Fruit fly (Drosophila melanogaster) whole organism, adult: Measurements from ENCODE around the gene Cdk8.

Source experiments
- CG11617 ChIP-seq: fragments of 200-800 bp; sonication (Bioruptor generic); optimal IDR thresholded peaks from 2 replicates; lab custom pipeline; 2017; ENCODE audit warnings: mild to moderate bottlenecking, missing biosample characterization, missing genetic modification reagents, missing genetic modification characterization
- CG12768 ChIP-seq: fragments of 200-800 bp; sonication (Bioruptor generic); optimal IDR thresholded peaks from 2 replicates; lab custom pipeline; 2017; ENCODE audit warnings: missing biosample characterization, missing genetic modification characterization, mild to moderate bottlenecking, moderate library complexity, missing genetic modification reagents
- CG14711 ChIP-seq: fragments of 200-800 bp; sonication (Bioruptor generic); optimal IDR thresholded peaks from 2 replicates; lab custom pipeline; 2018; ENCODE audit warnings: missing biosample characterization, mild to moderate bottlenecking, missing genetic modification characterization, moderate library complexity
- CG1620 ChIP-seq: fragments of 200-800 bp; sonication (Bioruptor generic); optimal IDR thresholded peaks from 2 replicates; lab custom pipeline; 2016; ENCODE audit warnings: missing biosample characterization, missing genetic modification characterization
- CG33017 ChIP-seq: fragments of 200-800 bp; sonication (Bioruptor generic); optimal IDR thresholded peaks from 2 replicates; lab custom pipeline; 2018; ENCODE audit warnings: missing biosample characterization, mild to moderate bottlenecking, missing genetic modification characterization, moderate library complexity
- CG5204 ChIP-seq: fragments of 200-800 bp; sonication (Bioruptor generic); optimal IDR thresholded peaks from 2 replicates; lab custom pipeline; 2016; ENCODE audit warnings: missing biosample characterization, missing genetic modification characterization
- CG7045 ChIP-seq: fragments of 200-800 bp; sonication (Bioruptor generic); optimal IDR thresholded peaks from 2 replicates; lab custom pipeline; 2017; ENCODE audit warnings: missing biosample characterization, mild to moderate bottlenecking, missing genetic modification characterization
- CG7101 ChIP-seq: fragments of 200-800 bp; sonication (Bioruptor generic); optimal IDR thresholded peaks from 2 replicates; lab custom pipeline; 2018; ENCODE audit warnings: missing biosample characterization, mild to moderate bottlenecking, missing genetic modification characterization, moderate library complexity
- Clk ChIP-seq: fragments of 200-800 bp; sonication (Bioruptor generic); optimal IDR thresholded peaks from 2 replicates; lab custom pipeline; 2017; ENCODE audit warnings: missing biosample characterization, missing genetic modification characterization
- Crg-1 ChIP-seq: fragments of 200-800 bp; sonication (Bioruptor generic); optimal IDR thresholded peaks from 2 replicates; lab custom pipeline; 2016; ENCODE audit warnings: missing biosample characterization, missing genetic modification characterization
- Hr96 ChIP-seq: fragments of 200-800 bp; sonication (Bioruptor generic); optimal IDR thresholded peaks from 2 replicates; lab custom pipeline; 2016; ENCODE audit warnings: missing biosample characterization, missing genetic modification characterization
- Mnt ChIP-seq: fragments of 200-800 bp; sonication (Bioruptor generic); optimal IDR thresholded peaks from 2 replicates; lab custom pipeline; 2016; ENCODE audit warnings: missing biosample characterization, mild to moderate bottlenecking, missing genetic modification characterization
- bab1 ChIP-seq: fragments of 200-800 bp; sonication (Bioruptor generic); optimal IDR thresholded peaks from 3 replicates; lab custom pipeline; 2019; ENCODE audit warnings: missing biosample characterization, mild to moderate bottlenecking, missing genetic modification characterization, moderate library complexity
- cic ChIP-seq: fragments of 200-800 bp; sonication (Bioruptor generic); optimal IDR thresholded peaks from 2 replicates; lab custom pipeline; 2017; ENCODE audit warnings: missing biosample characterization, mild to moderate bottlenecking, missing genetic modification characterization, moderate library complexity
- cnc ChIP-seq, 2 experiments: fragments of >200 bp; optimal IDR thresholded peaks; 2 replicates each; lab custom pipeline; 2017
- kay ChIP-seq: fragments of 200-800 bp; sonication (Bioruptor generic); peaks from one replicate; lab custom pipeline; 2016; ENCODE audit warnings: missing biosample characterization, missing genetic modification characterization, borderline replicate concordance
- ovo ChIP-seq: fragments of 200-800 bp; sonication (Bioruptor generic); optimal IDR thresholded peaks from 2 replicates; lab custom pipeline; 2016; ENCODE audit warnings: missing biosample characterization, missing genetic modification characterization
- pad ChIP-seq: fragments of 200-800 bp; sonication (Bioruptor generic); optimal IDR thresholded peaks from 3 replicates; lab custom pipeline; 2017; ENCODE audit warnings: missing biosample characterization, missing genetic modification characterization, mild to moderate bottlenecking, moderate library complexity, missing genetic modification reagents
- tj ChIP-seq: fragments of 200-800 bp; sonication (Bioruptor generic); optimal IDR thresholded peaks from 3 replicates; lab custom pipeline; 2017; ENCODE audit warnings: missing biosample characterization, mild to moderate bottlenecking, missing genetic modification characterization, moderate library complexity
- toe ChIP-seq: fragments of 200-800 bp; sonication (Bioruptor generic); optimal IDR thresholded peaks from 2 replicates; lab custom pipeline; 2016; ENCODE audit warnings: missing biosample characterization, missing genetic modification characterization

Cdk8 gene

DNA sequence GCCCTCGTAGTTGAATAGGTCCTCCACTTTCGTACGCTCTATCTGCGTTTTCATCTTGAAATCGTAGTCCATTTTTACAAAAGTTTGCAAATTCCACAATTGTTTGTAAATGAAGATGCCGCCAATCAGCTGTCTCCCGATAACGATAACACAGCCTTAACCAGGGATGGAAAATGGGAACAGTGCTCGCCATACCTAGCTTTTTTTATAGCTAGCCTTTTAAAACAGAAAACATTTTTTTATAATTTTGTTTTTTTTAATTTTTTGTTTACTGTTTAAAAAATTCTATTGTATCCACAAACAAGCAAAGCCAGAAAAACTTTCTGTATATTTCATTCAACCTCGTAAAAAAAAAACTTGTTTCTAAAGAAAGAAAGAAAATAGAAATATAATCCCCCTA, at the start of gene Cdk8:
Gene Cdk8 (minus strand): TSS at position 137 of the 400 bp plus-strand sequence.
- no peak for TF ChIP-seq CG12768 (GFP tag; lab: Kevin White, UChicago)
- no peak for TF ChIP-seq Clk (GFP tag; lab: Kevin White, UChicago)
- no peak for TF ChIP-seq cnc (optimal IDR thresholded peaks at IDR 0.05; lab: Kevin White, UChicago)
- no peak for TF ChIP-seq CG1620 (GFP tag; lab: Kevin White, UChicago)
- no peak for TF ChIP-seq CG5204 (GFP tag; lab: Kevin White, UChicago)
- no peak for TF ChIP-seq CG11617
- TF ChIP-seq Crg-1 (GFP tag; lab: Kevin White, UChicago): no peak
- TF ChIP-seq CG33017 (tag; lab: Kevin White, UChicago): peak; percentile 5
- no peak for TF ChIP-seq pad (GFP tag; lab: Kevin White, UChicago)
- TF ChIP-seq bab1: peak; percentile 24
- TF ChIP-seq tj: no peak
- peak; percentile 0 for TF ChIP-seq CG7101 (tag; lab: Kevin White, UChicago)
- no peak for TF ChIP-seq cic
- no peak for TF ChIP-seq CG7045 (GFP tag; lab: Kevin White, UChicago)
- TF ChIP-seq ovo: no peak
- TF ChIP-seq kay (GFP tag; lab: Kevin White, UChicago): peak; percentile 7
- peak; percentile 42 for TF ChIP-seq CG14711 (tag; lab: Kevin White, UChicago)
- TF ChIP-seq Hr96: no peak
- TF ChIP-seq Mnt: peak; percentile 8
- TF ChIP-seq toe (GFP tag; lab: Kevin White, UChicago): no peak

DNA sequence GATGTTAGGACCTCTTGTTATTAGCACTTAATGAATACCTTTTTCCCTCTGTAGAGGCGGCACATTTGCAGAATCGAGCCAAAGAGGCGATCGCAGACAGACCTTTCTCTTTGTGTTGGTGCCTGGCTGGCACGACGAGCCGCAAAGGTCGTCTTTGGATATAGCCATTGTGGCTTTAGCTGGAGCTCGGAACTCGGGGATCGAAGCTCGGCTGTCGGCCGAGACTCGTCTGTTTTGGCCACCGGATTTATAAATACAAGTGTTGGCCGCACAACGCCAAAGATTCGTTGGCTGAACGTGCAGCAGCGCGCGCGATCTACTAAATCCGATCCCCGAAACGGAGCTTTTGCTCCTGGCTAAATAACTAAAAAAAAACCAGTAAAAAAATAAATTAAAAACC, 40.2 kb upstream of the Cdk8 start, which contains the start of gene CG34382:
Gene CG34382 (plus strand): TSS at position 301 of the 400 bp plus-strand sequence.
- TF ChIP-seq ovo: no peak
- no peak for TF ChIP-seq CG7101 (tag; lab: Kevin White, UChicago)
- no peak for TF ChIP-seq toe (GFP tag; lab: Kevin White, UChicago)
- no peak for TF ChIP-seq CG12768 (GFP tag; lab: Kevin White, UChicago)
- no peak for TF ChIP-seq Hr96

DNA sequence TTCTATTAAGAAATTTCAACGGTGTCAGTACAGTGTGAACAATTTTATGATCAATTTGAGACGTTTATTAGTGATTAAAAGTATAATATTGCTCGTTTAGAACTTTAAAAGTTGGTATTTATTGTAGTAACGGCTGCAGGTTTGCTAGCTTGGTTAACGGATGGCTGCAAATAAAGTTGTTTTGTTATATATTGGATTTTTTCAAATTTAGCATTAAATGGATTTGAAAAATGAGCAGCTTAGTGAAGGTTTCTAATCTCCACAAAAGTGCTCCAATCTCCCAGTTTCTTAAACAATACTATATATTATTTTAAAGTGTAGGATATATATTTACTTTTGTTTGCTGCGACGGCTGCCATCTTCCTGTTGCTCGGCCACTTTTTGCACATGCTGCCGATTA, 33.6 kb upstream of the Cdk8 start:
- TF ChIP-seq toe (GFP tag; lab: Kevin White, UChicago) (no peak), CG11617 (no peak), Hr96 (no peak), Mnt (no peak), CG7101 (tag; lab: Kevin White, UChicago) (no peak), CG33017 (tag; lab: Kevin White, UChicago) (no peak), bab1 (no peak), ovo (no peak), CG7045 (GFP tag; lab: Kevin White, UChicago) (no peak), CG14711 (tag; lab: Kevin White, UChicago) (no peak), cnc (optimal IDR thresholded peaks at IDR 0.05; lab: Kevin White, UChicago) (no peak)

DNA sequence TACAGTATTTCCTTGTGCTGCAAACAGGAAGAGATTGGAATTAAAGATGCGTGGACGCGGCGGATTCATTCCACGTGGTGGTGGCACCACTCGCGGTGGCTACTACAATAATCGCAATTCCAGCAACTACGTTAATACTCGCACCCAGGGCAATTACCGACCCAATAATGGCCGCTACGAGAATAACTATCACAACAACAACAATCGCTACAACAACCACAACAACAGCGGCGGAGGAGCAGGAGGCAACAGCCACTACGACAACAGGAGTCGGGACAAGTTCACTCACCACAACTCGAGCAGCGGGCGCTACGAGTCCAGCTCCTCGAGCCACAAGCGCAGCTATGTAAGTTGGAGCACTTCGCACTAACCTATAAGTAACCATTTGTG, 26.6 kb upstream of the Cdk8 start:
- TF ChIP-seq ovo: no peak
- no peak for TF ChIP-seq cnc (optimal IDR thresholded peaks at IDR 0.05; lab: Kevin White, UChicago)
- TF ChIP-seq CG5204 (GFP tag; lab: Kevin White, UChicago): no peak
- no peak for TF ChIP-seq cic
- TF ChIP-seq Hr96: no peak
- no peak for TF ChIP-seq CG12768 (GFP tag; lab: Kevin White, UChicago)
- TF ChIP-seq CG7101 (tag; lab: Kevin White, UChicago): no peak
- TF ChIP-seq kay (GFP tag; lab: Kevin White, UChicago): no peak
- no peak for TF ChIP-seq CG1620 (GFP tag; lab: Kevin White, UChicago)
- TF ChIP-seq Clk (GFP tag; lab: Kevin White, UChicago): no peak
- no peak for TF ChIP-seq pad (GFP tag; lab: Kevin White, UChicago)
- TF ChIP-seq toe (GFP tag; lab: Kevin White, UChicago): no peak
- no peak for TF ChIP-seq CG7045 (GFP tag; lab: Kevin White, UChicago)
- no peak for TF ChIP-seq CG11617
- TF ChIP-seq CG33017 (tag; lab: Kevin White, UChicago): no peak
- TF ChIP-seq Crg-1 (GFP tag; lab: Kevin White, UChicago): no peak
- no peak for TF ChIP-seq tj
- no peak for TF ChIP-seq CG14711 (tag; lab: Kevin White, UChicago)
- no peak for TF ChIP-seq bab1
- TF ChIP-seq Mnt: no peak

DNA sequence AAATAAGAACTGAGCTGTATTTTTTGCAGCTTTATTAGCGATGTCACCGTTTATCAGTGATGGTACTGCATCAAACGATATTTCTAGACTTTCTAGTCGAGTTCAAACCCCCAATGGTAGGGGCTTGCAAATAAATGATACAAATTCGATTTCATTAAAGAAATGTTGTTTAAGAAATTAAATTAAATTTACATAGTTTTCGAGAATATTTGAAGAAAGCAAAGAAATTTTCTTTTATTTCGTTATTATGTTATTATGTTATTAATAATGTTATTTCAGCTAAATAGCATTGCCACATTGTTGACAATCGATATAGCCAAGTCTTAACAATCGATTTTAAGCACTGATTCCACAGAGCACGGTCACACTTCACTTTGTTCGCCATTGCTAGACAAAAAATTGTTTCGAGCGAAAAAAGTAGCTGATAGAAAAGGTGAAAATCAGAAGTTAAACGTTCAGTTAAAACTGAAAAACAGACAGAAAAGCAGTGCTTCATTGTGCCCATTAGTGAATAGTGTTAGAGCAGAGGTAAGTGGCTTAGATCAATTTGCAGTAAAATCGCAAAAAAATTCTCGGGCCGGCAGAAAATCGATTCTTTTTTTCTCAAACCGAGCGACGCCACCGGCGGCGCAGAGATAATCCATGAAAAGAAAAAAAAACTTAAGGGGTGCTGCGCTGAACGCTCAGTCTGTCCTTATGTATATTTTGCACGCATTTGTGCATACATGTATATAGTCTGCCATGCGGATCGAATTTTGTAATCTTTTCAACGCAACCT, 26.0 kb upstream of the Cdk8 start, which contains the start of the genes iPLA2-VIA and Ciz1:
Gene iPLA2-VIA (minus strand): TSS at position 75 of the 778 bp plus-strand sequence.
Gene Ciz1 (plus strand): TSS at position 365 of the 778 bp plus-strand sequence.
- TF ChIP-seq CG12768 (GFP tag; lab: Kevin White, UChicago) (no peak), CG7045 (GFP tag; lab: Kevin White, UChicago) (no peak), CG7101 (tag; lab: Kevin White, UChicago) (peak; percentile 32), Crg-1 (GFP tag; lab: Kevin White, UChicago) (no peak), Hr96 (no peak), cnc (optimal IDR thresholded peaks at IDR 0.05; lab: Kevin White, UChicago) (no peak), ovo (no peak), CG1620 (GFP tag; lab: Kevin White, UChicago) (peak; percentile 36), toe (GFP tag; lab: Kevin White, UChicago) (peak; percentile 65), CG33017 (tag; lab: Kevin White, UChicago) (no peak), CG14711 (tag; lab: Kevin White, UChicago) (peak; percentile 5), CG5204 (GFP tag; lab: Kevin White, UChicago) (no peak), pad (GFP tag; lab: Kevin White, UChicago) (peak; percentile 19), kay (GFP tag; lab: Kevin White, UChicago) (peak; percentile 51), tj (peak; percentile 12), CG11617 (peak; percentile 18), Clk (GFP tag; lab: Kevin White, UChicago) (no peak), bab1 (peak; percentile 34), Mnt (peak; percentile 36), cic (no peak)
